Fruit fly (Drosophila melanogaster) whole organism, embryonic: ENCODE measurements around the gene Nepl14.
A peak's percentile ranks its signal among the peaks of the same experiment; 100 is the strongest.

Source experiments
- Bdp1 ChIP-seq: fragments of 200-800 bp; sonication (Bioruptor generic); optimal IDR thresholded peaks from 3 replicates; lab custom pipeline; 2016; ENCODE audit warnings: missing biosample characterization, missing genetic modification characterization
- CG11560 ChIP-seq: fragments of 200-800 bp; sonication (Bioruptor generic); IDR thresholded peaks from 3 replicates; pipeline ENCODE4 v1.3.6; 2022; ENCODE audit warnings: missing biosample characterization, missing genetic modification characterization
- CG12659 ChIP-seq: fragments of 200-800 bp; sonication (Bioruptor generic); optimal IDR thresholded peaks from 3 replicates; lab custom pipeline; 2017; ENCODE audit warnings: mild to moderate bottlenecking, missing biosample characterization, missing genetic modification reagents, missing genetic modification characterization
- CG14667 ChIP-seq: fragments of 200-800 bp; sonication (Bioruptor generic); IDR thresholded peaks from 2 replicates; pipeline ENCODE4 v1.3.6; 2022; ENCODE audit warnings: missing biosample characterization, missing genetic modification characterization
- CG14710 ChIP-seq: fragments of 200-800 bp; sonication (Bioruptor generic); optimal IDR thresholded peaks from 3 replicates; lab custom pipeline; 2019; ENCODE audit warnings: missing biosample characterization, mild to moderate bottlenecking, missing genetic modification characterization, moderate library complexity
- CG17186 ChIP-seq: fragments of 200-800 bp; sonication (Bioruptor generic); optimal IDR thresholded peaks from 3 replicates; lab custom pipeline; 2017; ENCODE audit warnings: missing biosample characterization, missing genetic modification reagents, missing genetic modification characterization
- CG1832 ChIP-seq: fragments of 200-800 bp; sonication (Bioruptor generic); optimal IDR thresholded peaks from 2 replicates; lab custom pipeline; 2017; ENCODE audit warnings: missing biosample characterization, mild to moderate bottlenecking, missing genetic modification characterization, inconsistent platforms
- CG2129 ChIP-seq: fragments of 200-800 bp; sonication (Bioruptor generic); IDR thresholded peaks from 2 replicates; pipeline ENCODE4 v1.3.6; 2022; ENCODE audit warnings: missing biosample characterization, missing genetic modification characterization; ENCODE audit not compliant: partially characterized antibody
- CG33213 ChIP-seq: fragments of 200-800 bp; sonication (Bioruptor generic); optimal IDR thresholded peaks from 3 replicates; lab custom pipeline; 2016; ENCODE audit warnings: missing biosample characterization, missing genetic modification characterization
- CG34224 ChIP-seq: fragments of 200-800 bp; sonication (Bioruptor generic); IDR thresholded peaks from 3 replicates; pipeline ENCODE4 v1.3.6; 2022; ENCODE audit warnings: missing biosample characterization, missing genetic modification characterization; ENCODE audit not compliant: partially characterized antibody
- CG34422 ChIP-seq: fragments of 200-800 bp; sonication (Bioruptor generic); IDR thresholded peaks from 3 replicates; pipeline ENCODE4 v1.3.6; 2022; ENCODE audit warnings: missing biosample characterization, missing genetic modification characterization
- CG42726 ChIP-seq: fragments of 200-800 bp; sonication (Bioruptor generic); IDR thresholded peaks from 2 replicates; pipeline ENCODE4 v1.3.6; 2022; ENCODE audit warnings: missing biosample characterization, missing genetic modification characterization; ENCODE audit not compliant: partially characterized antibody
- CG4617 ChIP-seq: fragments of 200-800 bp; sonication (Bioruptor generic); optimal IDR thresholded peaks from 3 replicates; lab custom pipeline; 2016; ENCODE audit warnings: missing biosample characterization, missing genetic modification characterization, borderline replicate concordance
- CG5953 ChIP-seq: fragments of 200-800 bp; sonication (Bioruptor generic); IDR thresholded peaks from 2 replicates; pipeline ENCODE4 v1.3.6; 2022; ENCODE audit warnings: missing biosample characterization, missing genetic modification characterization
- CG6791 ChIP-seq: fragments of 200-800 bp; sonication (Bioruptor generic); IDR thresholded peaks from 3 replicates; pipeline ENCODE4 v1.3.6; 2022; ENCODE audit warnings: missing biosample characterization, missing genetic modification characterization; ENCODE audit not compliant: partially characterized antibody
- CG7963 ChIP-seq: fragments of 200-800 bp; sonication (Bioruptor generic); IDR thresholded peaks from 3 replicates; pipeline ENCODE4 v1.3.6; 2022; ENCODE audit warnings: missing biosample characterization, missing genetic modification characterization; ENCODE audit not compliant: partially characterized antibody
- CG8388 ChIP-seq: fragments of 200-800 bp; sonication (Bioruptor generic); optimal IDR thresholded peaks from 2 replicates; lab custom pipeline; 2019; ENCODE audit warnings: missing biosample characterization, mild to moderate bottlenecking, missing genetic modification characterization, moderate library complexity
- CG8944 ChIP-seq: fragments of 200-800 bp; sonication (Bioruptor generic); optimal IDR thresholded peaks from 3 replicates; lab custom pipeline; 2016; ENCODE audit warnings: missing biosample characterization, missing genetic modification characterization
- CG9437 ChIP-seq: fragments of 200-800 bp; sonication (Bioruptor generic); optimal IDR thresholded peaks from 2 replicates; lab custom pipeline; 2018; ENCODE audit warnings: missing biosample characterization, mild to moderate bottlenecking, missing genetic modification characterization
- CG9797 ChIP-seq: fragments of 200-800 bp; sonication (Bioruptor generic); optimal IDR thresholded peaks from 3 replicates; lab custom pipeline; 2018; ENCODE audit warnings: missing biosample characterization, mild to moderate bottlenecking, missing genetic modification characterization
- Dbx ChIP-seq: fragments of 200-800 bp; sonication (Bioruptor generic); IDR thresholded peaks from 3 replicates; pipeline ENCODE4 v1.3.6; 2022; ENCODE audit warnings: missing biosample characterization, missing genetic modification characterization
- Dip2 ChIP-seq: fragments of 200-800 bp; sonication (Bioruptor generic); IDR thresholded peaks from 2 replicates; pipeline ENCODE4 v1.3.6; 2022; ENCODE audit warnings: missing biosample characterization, missing genetic modification characterization
- Ets97D ChIP-seq: fragments of 200-800 bp; sonication (Bioruptor generic); optimal IDR thresholded peaks from 3 replicates; lab custom pipeline; 2016; ENCODE audit warnings: missing biosample characterization, missing genetic modification characterization
- GATAe ChIP-seq: fragments of 200-800 bp; sonication (Bioruptor generic); conservative IDR thresholded peaks from 2 replicates; pipeline ENCODE4 v1.3.6; 2022; ENCODE audit warnings: missing biosample characterization, missing genetic modification characterization
- Gug ChIP-seq: fragments of 200-800 bp; sonication (Bioruptor generic); IDR thresholded peaks from 4 replicates; pipeline ENCODE4 v1.3.6; 2022; ENCODE audit warnings: missing biosample characterization, missing genetic modification characterization
- H15 ChIP-seq: fragments of 200-800 bp; sonication (Bioruptor generic); IDR thresholded peaks from 3 replicates; pipeline ENCODE4 v1.3.6; 2022; ENCODE audit warnings: missing biosample characterization, missing genetic modification characterization
- HmgZ ChIP-seq: fragments of 200-800 bp; sonication (Bioruptor generic); optimal IDR thresholded peaks from 2 replicates; lab custom pipeline; 2018; ENCODE audit warnings: missing biosample characterization, mild to moderate bottlenecking, missing genetic modification characterization
- Hr3 ChIP-seq: fragments of 200-800 bp; sonication (Bioruptor generic); optimal IDR thresholded peaks from 3 replicates; lab custom pipeline; 2016; ENCODE audit warnings: missing biosample characterization, missing genetic modification characterization
- Opbp ChIP-seq: fragments of 200-800 bp; sonication (Bioruptor generic); IDR thresholded peaks from 3 replicates; pipeline ENCODE4 v1.3.6; 2022; ENCODE audit warnings: missing biosample characterization, missing genetic modification characterization; ENCODE audit not compliant: partially characterized antibody
- Rfx ChIP-seq: fragments of 200-800 bp; sonication (Bioruptor generic); IDR thresholded peaks from 2 replicates; pipeline ENCODE4 v1.3.6; 2022; ENCODE audit warnings: missing biosample characterization, missing genetic modification characterization
- Side ChIP-seq: fragments of 200-800 bp; sonication (Bioruptor generic); optimal IDR thresholded peaks from 2 replicates; lab custom pipeline; 2016; ENCODE audit warnings: missing biosample characterization, missing genetic modification characterization
- Sry-δ ChIP-seq: fragments of 200-800 bp; sonication (Bioruptor generic); optimal IDR thresholded peaks from 2 replicates; lab custom pipeline; 2016; ENCODE audit warnings: missing biosample characterization, missing genetic modification characterization
- Vsx1 ChIP-seq: fragments of 200-800 bp; sonication (Bioruptor generic); optimal IDR thresholded peaks from 2 replicates; lab custom pipeline; 2017; ENCODE audit warnings: missing biosample characterization, mild to moderate bottlenecking, missing genetic modification characterization, missing genetic modification reagents
- YL-1 ChIP-seq: fragments of 200-800 bp; sonication (Bioruptor generic); optimal IDR thresholded peaks from 3 replicates; lab custom pipeline; 2017; ENCODE audit warnings: missing biosample characterization, mild to moderate bottlenecking, missing genetic modification characterization
- ap ChIP-seq: fragments of 200-800 bp; sonication (Bioruptor generic); IDR thresholded peaks from 2 replicates; pipeline ENCODE4 v1.3.6; 2022; ENCODE audit warnings: missing biosample characterization, missing genetic modification characterization
- az2 ChIP-seq: fragments of 200-800 bp; sonication (Bioruptor generic); optimal IDR thresholded peaks from 3 replicates; lab custom pipeline; 2016; ENCODE audit warnings: missing biosample characterization, missing genetic modification characterization
- da ChIP-seq: fragments of 200-800 bp; sonication (Bioruptor generic); optimal IDR thresholded peaks from 2 replicates; lab custom pipeline; 2016; ENCODE audit warnings: missing biosample characterization, missing genetic modification characterization
- gcm ChIP-seq: fragments of 200-800 bp; sonication (Bioruptor generic); optimal IDR thresholded peaks from 2 replicates; lab custom pipeline; 2019; ENCODE audit warnings: missing biosample characterization, mild to moderate bottlenecking, missing genetic modification characterization, moderate library complexity
- gfzf ChIP-seq: fragments of 200-800 bp; sonication (Bioruptor generic); optimal IDR thresholded peaks from 2 replicates; lab custom pipeline; 2016; ENCODE audit warnings: missing biosample characterization, mild to moderate bottlenecking, missing genetic modification characterization, moderate library complexity
- grn ChIP-seq: fragments of 200-800 bp; sonication (Bioruptor generic); optimal IDR thresholded peaks from 3 replicates; lab custom pipeline; 2017; ENCODE audit warnings: missing biosample characterization, missing genetic modification characterization
- hb ChIP-seq: fragments of 200-800 bp; sonication (Bioruptor generic); IDR thresholded peaks from 3 replicates; pipeline ENCODE4 v1.3.6; 2022; ENCODE audit warnings: missing biosample characterization, missing genetic modification characterization; ENCODE audit not compliant: partially characterized antibody
- inv ChIP-seq: fragments of 200-800 bp; sonication (Bioruptor generic); IDR thresholded peaks from 2 replicates; pipeline ENCODE4 v1.3.6; 2022; ENCODE audit warnings: missing biosample characterization, missing genetic modification characterization; ENCODE audit not compliant: partially characterized antibody
- pzg ChIP-seq: fragments of 200-800 bp; sonication (Bioruptor generic); optimal IDR thresholded peaks from 3 replicates; lab custom pipeline; 2018; ENCODE audit warnings: missing biosample characterization, mild to moderate bottlenecking, missing genetic modification characterization, moderate library complexity
- row ChIP-seq: fragments of 200-800 bp; sonication (Bioruptor generic); IDR thresholded peaks from 3 replicates; pipeline ENCODE4 v1.3.6; 2022; ENCODE audit warnings: missing biosample characterization, missing genetic modification characterization
- shn ChIP-seq: fragments of 200-800 bp; sonication (Bioruptor generic); optimal IDR thresholded peaks from 3 replicates; lab custom pipeline; 2016; ENCODE audit warnings: missing biosample characterization, missing genetic modification characterization
- sna ChIP-seq: fragments of 200-800 bp; sonication (Bioruptor generic); IDR thresholded peaks from 2 replicates; pipeline ENCODE4 v1.3.6; 2022; ENCODE audit warnings: missing biosample characterization, missing genetic modification characterization; ENCODE audit not compliant: partially characterized antibody
- stwl ChIP-seq: fragments of 200-800 bp; sonication (Bioruptor generic); optimal IDR thresholded peaks from 3 replicates; lab custom pipeline; 2018; ENCODE audit warnings: missing biosample characterization, mild to moderate bottlenecking, missing genetic modification characterization, moderate library complexity
- vnd ChIP-seq: fragments of 200-800 bp; sonication (Bioruptor generic); IDR thresholded peaks from 3 replicates; pipeline ENCODE4 v1.3.6; 2022; ENCODE audit warnings: missing biosample characterization, missing genetic modification characterization; ENCODE audit not compliant: partially characterized antibody
- wdn ChIP-seq: fragments of 200-800 bp; sonication (Bioruptor generic); IDR thresholded peaks from 2 replicates; pipeline ENCODE4 v1.3.6; 2022; ENCODE audit warnings: missing biosample characterization, missing genetic modification characterization
- yki ChIP-seq: fragments of >200 bp; optimal IDR thresholded peaks from 3 replicates; lab custom pipeline; 2018
- zen2 ChIP-seq: fragments of 200-800 bp; sonication (Bioruptor generic); IDR thresholded peaks from 3 replicates; pipeline ENCODE4 v1.3.6; 2022; ENCODE audit warnings: missing biosample characterization, missing genetic modification characterization; ENCODE audit not compliant: partially characterized antibody

Gene Nepl14

DNA sequence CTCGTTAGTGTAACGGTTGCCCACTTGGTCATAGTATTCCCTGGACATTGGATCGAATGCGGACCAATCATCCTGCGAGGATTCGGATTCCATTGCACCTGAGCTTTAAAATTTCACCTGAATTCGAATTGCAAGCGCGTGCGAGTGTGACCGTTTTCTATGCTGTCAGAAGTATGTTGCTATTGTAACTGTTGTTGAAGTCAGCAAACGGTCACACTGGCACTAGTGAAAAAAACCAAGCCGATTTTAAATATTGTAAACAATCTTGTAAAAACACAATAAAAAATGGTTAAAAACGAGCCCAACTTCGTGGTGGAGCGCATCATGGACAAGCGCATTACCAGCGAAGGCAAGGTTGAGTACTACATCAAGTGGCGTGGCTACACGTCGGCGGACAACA, 18.1 kb downstream of the Nepl14 start, which contains the start of the genes vret and HP1c (continued):
- TF ChIP-seq CG6791 (GFP tag; lab: Robert Waterston, UW) = peak; percentile 42; the same call in 1 of the 3 replicates
- no peak for TF ChIP-seq GATAe
- TF ChIP-seq shn (GFP tag; lab: Kevin White, UChicago) = no peak
- no peak for TF ChIP-seq Rfx (GFP tag; lab: Robert Waterston, UW)
- TF ChIP-seq yki (lab: Kevin White, UChicago) = no peak
- TF ChIP-seq Hr3 (GFP tag; lab: Kevin White, UChicago) = no peak
- TF ChIP-seq Dip2 (GFP tag; lab: Robert Waterston, UW) = no peak
- no peak for TF ChIP-seq ap
- TF ChIP-seq CG33213 = no peak
- peak; percentile 34 for TF ChIP-seq Ets97D
- no peak for TF ChIP-seq CG5953 (GFP tag; lab: Robert Waterston, UW)
- TF ChIP-seq Dbx (GFP tag; lab: Robert Waterston, UW) = no peak
- no peak for TF ChIP-seq wdn (GFP tag; lab: Robert Waterston, UW)
- TF ChIP-seq CG9797 = peak; percentile 85
- no peak for TF ChIP-seq CG11560
- TF ChIP-seq row = no peak
- peak; percentile 40 for TF ChIP-seq CG12659
- TF ChIP-seq CG1832 (GFP tag; lab: Kevin White, UChicago) = no peak
- TF ChIP-seq Bdp1 (GFP tag; lab: Kevin White, UChicago) = no peak
- TF ChIP-seq Sry-δ = peak; percentile 24
- TF ChIP-seq CG9437 (GFP tag; lab: Kevin White, UChicago) = no peak
- TF ChIP-seq, all 482 proteins: peak for 46

dm6 chr3R:22740930-22741329, 22.6 kb downstream of the Nepl14 start, which contains the start of the genes Dcr-1 and CG6985:
Gene Dcr-1, minus strand, starts transcription at chr3R:22741091.
Gene CG6985, plus strand, starts transcription at chr3R:22741150.
- no peak for TF ChIP-seq hb
- TF ChIP-seq HmgZ (tag; lab: Kevin White, UChicago) = peak; percentile 11
- no peak for TF ChIP-seq Gug
- peak; percentile 40 for TF ChIP-seq stwl (tag; lab: Kevin White, UChicago)
- peak; percentile 26; the same call in 1 of the 3 replicates for TF ChIP-seq CG7963
- no peak for TF ChIP-seq az2 (GFP tag; lab: Kevin White, UChicago)
- TF ChIP-seq sna (GFP tag; lab: Robert Waterston, UW) = peak; percentile 45; the same call in 1 of the 2 replicates
- no peak for TF ChIP-seq gcm (GFP tag; lab: Kevin White, UChicago)
- TF ChIP-seq gfzf (GFP tag; lab: Kevin White, UChicago) = peak; percentile 69
- TF ChIP-seq vnd (GFP tag; lab: Robert Waterston, UW) = peak; percentile 29; the same call in 1 of the 3 replicates
- TF ChIP-seq H15 = no peak
- TF ChIP-seq Side (GFP tag; lab: Kevin White, UChicago) = no peak
- no peak for TF ChIP-seq CG8944 (GFP tag; lab: Kevin White, UChicago)
- TF ChIP-seq CG34422 (GFP tag; lab: Robert Waterston, UW) = peak; percentile 54; the same call in 1 of the 3 replicates
- 0 out of 3 replicates have a peak, but pooled peaks have one; percentile 24 for TF ChIP-seq Opbp (GFP tag; lab: Robert Waterston, UW)
- TF ChIP-seq CG2129 (GFP tag; lab: Robert Waterston, UW) = no peak
- TF ChIP-seq CG14710 (tag; lab: Kevin White, UChicago) = peak; percentile 50
- no peak for TF ChIP-seq CG8388 (GFP tag; lab: Kevin White, UChicago)
- TF ChIP-seq inv (GFP tag; lab: Robert Waterston, UW) = no peak
- TF ChIP-seq pzg (GFP tag; lab: Kevin White, UChicago) = peak; percentile 42
- TF ChIP-seq CG34224 (GFP tag; lab: Robert Waterston, UW) = peak; percentile 33; the same call in 2 of the 3 replicates
- TF ChIP-seq da (GFP tag; lab: Kevin White, UChicago) = no peak
- 0 out of 3 replicates have a peak, but pooled peaks have one; percentile 20 for TF ChIP-seq zen2 (GFP tag; lab: Robert Waterston, UW)
- TF ChIP-seq CG17186 (GFP tag; lab: Kevin White, UChicago) = peak; percentile 20
- no peak for TF ChIP-seq CG14667
- TF ChIP-seq YL-1 (GFP tag; lab: Kevin White, UChicago) = peak; percentile 50
- no peak for TF ChIP-seq CG42726 (GFP tag; lab: Robert Waterston, UW)
- TF ChIP-seq CG4617 = peak; percentile 56
- TF ChIP-seq Vsx1 (GFP tag; lab: Kevin White, UChicago) = no peak
- peak; percentile 56 for TF ChIP-seq grn
